Worm (Caenorhabditis elegans) whole organism, L3 larva: ENCODE data around the gene F13C5.1.

Experiments used
- ZK546.5 ChIP-seq: sonication (generic microtip); optimal IDR thresholded peaks from 2 replicates; lab custom pipeline; 2017; ENCODE audit warnings: missing biosample characterization, missing genetic modification characterization
- aly-2 ChIP-seq: fragments of 150-350 bp; optimal IDR thresholded peaks from 2 replicates; lab custom pipeline; 2014; ENCODE audit warnings: missing biosample characterization, missing genetic modification characterization
- ama-1 ChIP-seq: fragments of 150-350 bp; optimal IDR thresholded peaks from 2 replicates; lab custom pipeline; 2018
- ceh-28 ChIP-seq: fragments of 150-350 bp; optimal IDR thresholded peaks from 2 replicates; lab custom pipeline; 2014; ENCODE audit warnings: missing biosample characterization, missing genetic modification reagents, missing genetic modification characterization
- ceh-9 ChIP-seq: sonication (generic microtip); optimal IDR thresholded peaks from 2 replicates; lab custom pipeline; 2018; ENCODE audit warnings: missing biosample characterization, missing genetic modification characterization
- daf-12 ChIP-seq: fragments of 150-350 bp; optimal IDR thresholded peaks from 2 replicates; lab custom pipeline; 2014; ENCODE audit warnings: missing biosample characterization, missing genetic modification reagents, missing genetic modification characterization
- egl-27 ChIP-seq: sonication (generic microtip); optimal IDR thresholded peaks from 4 replicates; lab custom pipeline; 2017; ENCODE audit warnings: missing biosample characterization, missing genetic modification reagents, missing genetic modification characterization
- egl-5 ChIP-seq: fragments of 150-350 bp; optimal IDR thresholded peaks from 2 replicates; lab custom pipeline; 2017; ENCODE audit warnings: missing biosample characterization, missing genetic modification reagents, missing genetic modification characterization, inconsistent platforms
- elt-1 ChIP-seq: fragments of 150-350 bp; optimal IDR thresholded peaks from 2 replicates; lab custom pipeline; 2014; ENCODE audit warnings: missing biosample characterization, missing genetic modification characterization
- elt-3 ChIP-seq, 3 experiments: fragments of 150-350 bp in 1 of 3; sonication (generic microtip) in 2 of 3; optimal IDR thresholded peaks; 2 replicates in 2 of 3; 4 replicates in 1 of 3; lab custom pipeline; 2014 to 2017; ENCODE audit warnings: missing biosample characterization in 3 of 3, missing genetic modification characterization in 3 of 3
- eor-1 ChIP-seq, 2 experiments: fragments of 150-350 bp; optimal IDR thresholded peaks; 2 replicates each; lab custom pipeline; 2014 to 2018; ENCODE audit warnings: missing biosample characterization in 2 of 2, missing genetic modification characterization in 2 of 2
- fkh-10 ChIP-seq: sonication (generic microtip); optimal IDR thresholded peaks from 2 replicates; lab custom pipeline; 2017; ENCODE audit warnings: missing biosample characterization, missing genetic modification reagents, missing genetic modification characterization
- fkh-2 ChIP-seq: fragments of 150-350 bp; optimal IDR thresholded peaks from 2 replicates; lab custom pipeline; 2014; ENCODE audit warnings: missing biosample characterization, missing genetic modification reagents, missing genetic modification characterization
- fos-1 ChIP-seq: fragments of 150-350 bp; optimal IDR thresholded peaks from 2 replicates; lab custom pipeline; 2014; ENCODE audit warnings: missing biosample characterization, missing genetic modification characterization
- hmg-11 ChIP-seq: sonication (generic microtip); optimal IDR thresholded peaks from 2 replicates; lab custom pipeline; 2016; ENCODE audit warnings: missing genetic modification characterization, missing compliant biosample characterization
- jun-1 ChIP-seq: fragments of 150-350 bp; optimal IDR thresholded peaks from 2 replicates; lab custom pipeline; 2014; ENCODE audit warnings: missing biosample characterization, missing genetic modification reagents, missing genetic modification characterization
- lin-15B ChIP-seq: fragments of 150-350 bp; optimal IDR thresholded peaks from 2 replicates; lab custom pipeline; 2014; ENCODE audit warnings: missing biosample characterization, missing genetic modification characterization
- lin-39 ChIP-seq: fragments of 150-350 bp; optimal IDR thresholded peaks from 2 replicates; lab custom pipeline; 2018; ENCODE audit warnings: missing biosample characterization, missing genetic modification reagents, missing genetic modification characterization
- lsy-12 ChIP-seq: sonication (generic microtip); optimal IDR thresholded peaks from 2 replicates; lab custom pipeline; 2016; ENCODE audit warnings: mild to moderate bottlenecking, missing genetic modification characterization, missing compliant biosample characterization
- mdl-1 ChIP-seq: fragments of 150-350 bp; optimal IDR thresholded peaks from 2 replicates; lab custom pipeline; 2014; ENCODE audit warnings: missing biosample characterization, missing genetic modification characterization
- mml-1 ChIP-seq: fragments of 150-350 bp; sonication (generic microtip); optimal IDR thresholded peaks from 3 replicates; lab custom pipeline; 2014; ENCODE audit warnings: missing biosample characterization, missing genetic modification characterization
- nfya-1 ChIP-seq: sonication (generic microtip); optimal IDR thresholded peaks from 2 replicates; lab custom pipeline; 2017; ENCODE audit warnings: missing genetic modification characterization, mild to moderate bottlenecking, missing compliant biosample characterization, antibody characterized with exemption, moderate library complexity; ENCODE audit not compliant: insufficient read depth
- nhr-11 ChIP-seq: fragments of 150-350 bp; optimal IDR thresholded peaks from 2 replicates; lab custom pipeline; 2014; ENCODE audit warnings: missing biosample characterization, missing genetic modification characterization
- nhr-12 ChIP-seq: fragments of 150-350 bp; optimal IDR thresholded peaks from 2 replicates; lab custom pipeline; 2014; ENCODE audit warnings: missing biosample characterization, missing genetic modification characterization
- nhr-23 ChIP-seq: fragments of 150-350 bp; optimal IDR thresholded peaks from 2 replicates; lab custom pipeline; 2014; ENCODE audit warnings: missing biosample characterization, missing genetic modification reagents, missing genetic modification characterization
- nhr-237 ChIP-seq: fragments of 150-350 bp; optimal IDR thresholded peaks from 2 replicates; lab custom pipeline; 2014; ENCODE audit warnings: missing biosample characterization, missing genetic modification characterization
- nhr-25 ChIP-seq: sonication (generic microtip); optimal IDR thresholded peaks from 2 replicates; lab custom pipeline; 2017; ENCODE audit warnings: missing biosample characterization, missing genetic modification characterization
- nhr-28 ChIP-seq: fragments of 150-350 bp; optimal IDR thresholded peaks from 2 replicates; lab custom pipeline; 2014; ENCODE audit warnings: missing biosample characterization, missing genetic modification characterization
- nhr-43 ChIP-seq: sonication (generic microtip); optimal IDR thresholded peaks from 2 replicates; lab custom pipeline; 2016; ENCODE audit warnings: mild to moderate bottlenecking, missing genetic modification characterization, missing compliant biosample characterization; ENCODE audit not compliant: poor library complexity, severe bottlenecking
- nhr-67 ChIP-seq: fragments of 150-350 bp; optimal IDR thresholded peaks from 2 replicates; lab custom pipeline; 2014; ENCODE audit warnings: missing biosample characterization, missing genetic modification characterization
- nhr-77 ChIP-seq: fragments of 150-350 bp; optimal IDR thresholded peaks from 2 replicates; lab custom pipeline; 2014; ENCODE audit warnings: missing biosample characterization, missing genetic modification characterization
- pha-4 ChIP-seq: fragments of 150-350 bp; optimal IDR thresholded peaks from 2 replicates; lab custom pipeline; 2014; ENCODE audit warnings: missing biosample characterization, missing genetic modification reagents, missing genetic modification characterization
- pqm-1 ChIP-seq: fragments of 150-350 bp; optimal IDR thresholded peaks from 2 replicates; lab custom pipeline; 2017; ENCODE audit warnings: missing biosample characterization, missing genetic modification characterization, inconsistent platforms
- sea-2 ChIP-seq: fragments of 150-350 bp; sonication (generic microtip); optimal IDR thresholded peaks from 4 replicates; lab custom pipeline; 2014; ENCODE audit warnings: missing biosample characterization, missing genetic modification reagents, missing genetic modification characterization
- skn-1 ChIP-seq: fragments of 150-350 bp; optimal IDR thresholded peaks from 2 replicates; lab custom pipeline; 2014; ENCODE audit warnings: missing biosample characterization, missing genetic modification characterization
- snpc-4 ChIP-seq: fragments of 150-350 bp; optimal IDR thresholded peaks from 2 replicates; lab custom pipeline; 2014; ENCODE audit warnings: missing biosample characterization, missing genetic modification characterization
- tbx-2 ChIP-seq: sonication (generic microtip); optimal IDR thresholded peaks from 2 replicates; lab custom pipeline; 2016; ENCODE audit warnings: mild to moderate bottlenecking, missing genetic modification characterization, missing compliant biosample characterization
- unc-39 ChIP-seq: sonication (generic microtip); optimal IDR thresholded peaks from 4 replicates; lab custom pipeline; 2017; ENCODE audit warnings: missing biosample characterization, missing genetic modification characterization
- unc-62 ChIP-seq: fragments of 150-350 bp; sonication (generic microtip); optimal IDR thresholded peaks from 4 replicates; lab custom pipeline; 2014; ENCODE audit warnings: missing biosample characterization, missing genetic modification reagents, missing genetic modification characterization
- ztf-11 ChIP-seq: fragments of 150-350 bp; optimal IDR thresholded peaks from 2 replicates; lab custom pipeline; 2014; ENCODE audit warnings: missing biosample characterization, missing genetic modification characterization
- ztf-4 ChIP-seq: fragments of 150-350 bp; optimal IDR thresholded peaks from 2 replicates; lab custom pipeline; 2014; ENCODE audit warnings: missing biosample characterization, missing genetic modification characterization

Gene F13C5.1

ce11 chrX:608392-608791 lies 6.4 kb downstream of the F13C5.1 start, which contains the start of gene F13C5.5:
TSS of gene F13C5.5 (minus strand) at chrX:608492.
- TF ChIP-seq fkh-2 (tag; lab: Kevin White, UChicago) (no peak), daf-12 (tag; lab: Kevin White, UChicago) (no peak), pha-4 (peak; percentile 24), elt-1 (tag; lab: Kevin White, UChicago) (no peak), fkh-10 (no peak), ztf-11 (no peak), nhr-67 (tag; lab: Kevin White, UChicago) (no peak), skn-1 (no peak)

ce11 chrX:609553-609952 lies 7.6 kb downstream of the F13C5.1 start:
- TF ChIP-seq jun-1 (tag; lab: Kevin White, UChicago), result no peak
- no peak for TF ChIP-seq lin-39 (tag; lab: Kevin White, UChicago)
- TF ChIP-seq nhr-43, result no peak
- TF ChIP-seq eor-1 (tag; optimal IDR thresholded peaks at IDR 0.05; lab: Kevin White, UChicago), result no peak
- TF ChIP-seq fkh-2 (tag; lab: Kevin White, UChicago), result no peak
- no peak for TF ChIP-seq aly-2 (tag; lab: Kevin White, UChicago)
- TF ChIP-seq ama-1 (lab: Kevin White, UChicago), result no peak

- no peak for TF ChIP-seq ceh-9 (tag; lab: Kevin White, UChicago)
- TF ChIP-seq tbx-2 (tag; lab: Kevin White, UChicago), result no peak
Observed at ce11 chrX:612783-613182, 10.8 kb downstream of the F13C5.1 start.

DNA sequence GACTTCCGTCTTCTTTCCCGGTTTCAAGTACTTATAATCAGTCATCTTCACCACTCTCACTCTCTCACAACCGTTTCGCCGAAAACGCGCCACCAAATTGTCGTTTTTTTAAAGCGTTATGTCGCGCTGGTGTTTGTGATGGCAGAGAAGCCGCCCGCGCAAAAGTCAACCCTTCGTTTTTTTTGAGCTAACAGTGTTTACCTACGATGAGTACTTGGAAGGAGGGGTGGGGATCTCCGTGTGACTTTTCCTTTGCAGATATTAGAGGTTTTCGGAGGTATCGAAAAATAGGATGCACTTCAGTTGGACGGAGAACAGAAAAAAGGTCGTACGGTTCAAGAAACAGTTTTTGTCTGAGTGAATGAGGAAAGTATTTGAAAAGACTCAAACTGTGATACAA lies 15.8 kb downstream of the F13C5.1 start:
- peak; percentile 69 for TF ChIP-seq pha-4
- no peak for TF ChIP-seq nhr-11 (tag; lab: Kevin White, UChicago)

ce11 chrX:621190-621589 lies 19.2 kb downstream of the F13C5.1 start, which contains the start of gene unc-96:
TSS of gene unc-96 (minus strand) at chrX:621290.
- TF ChIP-seq hmg-11 (tag; lab: Kevin White, UChicago) (no peak), egl-27 (tag; lab: Kevin White, UChicago) (no peak), mdl-1 (tag; lab: Kevin White, UChicago) (no peak), nhr-43 (no peak), pqm-1 (tag; lab: Kevin White, UChicago) (no peak), elt-1 (tag; lab: Kevin White, UChicago) (no peak), fos-1 (tag; lab: Kevin White, UChicago) (no peak), ZK546.5 (no peak), nhr-28 (tag; lab: Kevin White, UChicago) (no peak), fkh-10 (no peak), nhr-237 (tag; lab: Kevin White, UChicago) (no peak), ceh-28 (no peak), sea-2 (no peak), mml-1 (tag; lab: Kevin White, UChicago) (no peak), snpc-4 (tag; lab: Kevin White, UChicago) (no peak), lsy-12 (tag; lab: Kevin White, UChicago) (no peak), fkh-2 (tag; lab: Kevin White, UChicago) (no peak), nhr-23 (tag; lab: Kevin White, UChicago) (no peak), elt-3 (tag; optimal IDR thresholded peaks at IDR 0.05; lab: Kevin White, UChicago) (no peak)

DNA sequence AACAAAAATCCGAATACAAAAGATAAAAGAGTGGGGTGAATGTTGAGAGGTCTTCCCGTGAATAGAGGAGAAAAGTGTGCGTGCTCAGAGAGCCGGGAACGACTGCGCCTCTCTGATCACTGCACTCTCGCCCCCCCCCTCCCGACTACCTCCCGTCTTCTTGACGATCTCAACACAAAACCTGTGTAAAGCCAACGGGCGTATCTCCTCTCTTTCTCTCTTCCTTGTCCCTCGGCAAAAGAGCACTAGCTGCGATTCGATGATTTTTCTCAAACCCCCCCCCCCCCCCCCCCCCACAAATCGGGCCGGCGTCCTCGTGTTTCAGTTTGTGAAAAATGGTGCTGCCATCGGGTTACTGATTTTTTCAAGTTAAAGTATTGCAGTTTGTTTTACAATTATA lies 19.7 kb downstream of the F13C5.1 start:
- no peak for TF ChIP-seq unc-62
- TF ChIP-seq elt-3 (tag; optimal IDR thresholded peaks at IDR 0.05; lab: Kevin White, UChicago), result no peak
- TF ChIP-seq nhr-12 (tag; lab: Kevin White, UChicago), result no peak
- TF ChIP-seq pha-4, result no peak
- TF ChIP-seq nhr-77 (tag; lab: Kevin White, UChicago), result no peak
- no peak for TF ChIP-seq unc-39 (tag; lab: Kevin White, UChicago)
- no peak for TF ChIP-seq nhr-43
- no peak for TF ChIP-seq egl-5 (tag; lab: Kevin White, UChicago)
- TF ChIP-seq lin-15B, result no peak
- no peak for TF ChIP-seq pqm-1 (tag; lab: Kevin White, UChicago)
- TF ChIP-seq mml-1 (tag; lab: Kevin White, UChicago), result no peak
- TF ChIP-seq ztf-4 (tag; lab: Kevin White, UChicago), result no peak
- TF ChIP-seq nhr-25 (tag; lab: Kevin White, UChicago), result no peak
- TF ChIP-seq ceh-9 (tag; lab: Kevin White, UChicago), result no peak
- TF ChIP-seq nfya-1, result no peak
- no peak for TF ChIP-seq ZK546.5
- no peak for TF ChIP-seq elt-1 (tag; lab: Kevin White, UChicago)
- TF ChIP-seq nhr-11 (tag; lab: Kevin White, UChicago), result no peak
